Fruit fly (Drosophila melanogaster) whole organism, embryonic: ENCODE data around the gene CG6675.

Experiments
- Abd-B ChIP-seq: fragments of 200-800 bp; sonication (Bioruptor generic); optimal IDR thresholded peaks from 2 replicates; lab custom pipeline; 2018; ENCODE audit warnings: missing biosample characterization, mild to moderate bottlenecking, missing genetic modification characterization, moderate library complexity
- Ada2b ChIP-seq: fragments of 200-800 bp; sonication (Bioruptor generic); IDR thresholded peaks from 2 replicates; pipeline ENCODE4 v1.3.6; 2022; ENCODE audit warnings: missing biosample characterization, missing genetic modification characterization
- Awh ChIP-seq: fragments of 200-800 bp; sonication (Bioruptor generic); IDR thresholded peaks from 2 replicates; pipeline ENCODE4, ENCODE4 v1.3.6; 2022; ENCODE audit warnings: missing biosample characterization, missing genetic modification characterization
- BEAF-32 ChIP-seq: fragments of 200-800 bp; sonication (Bioruptor generic); optimal IDR thresholded peaks from 3 replicates; lab custom pipeline; 2017; ENCODE audit warnings: missing biosample characterization, missing genetic modification characterization, mild to moderate bottlenecking, moderate library complexity, missing genetic modification reagents
- Bgb ChIP-seq: fragments of 200-800 bp; sonication (Bioruptor generic); IDR thresholded peaks from 2 replicates; pipeline ENCODE4 v1.3.6; 2022; ENCODE audit warnings: missing biosample characterization, missing genetic modification characterization; ENCODE audit not compliant: partially characterized antibody
- Bteb2 ChIP-seq: fragments of 200-800 bp; sonication (Bioruptor generic); optimal IDR thresholded peaks from 2 replicates; lab custom pipeline; 2016; ENCODE audit warnings: missing biosample characterization, missing genetic modification characterization
- CG10565 ChIP-seq: fragments of 200-800 bp; sonication (Bioruptor generic); optimal IDR thresholded peaks from 3 replicates; lab custom pipeline; 2016; ENCODE audit warnings: missing biosample characterization, mild to moderate bottlenecking, missing genetic modification characterization
- CG13296 ChIP-seq: fragments of 200-800 bp; sonication (Bioruptor generic); optimal IDR thresholded peaks from 3 replicates; lab custom pipeline; 2018; ENCODE audit warnings: missing biosample characterization, mild to moderate bottlenecking, missing genetic modification characterization
- CG13424 ChIP-seq: fragments of 200-800 bp; sonication (Bioruptor generic); optimal IDR thresholded peaks from 2 replicates; lab custom pipeline; 2019; ENCODE audit warnings: missing biosample characterization, mild to moderate bottlenecking, missing genetic modification characterization, moderate library complexity
- CG13894 ChIP-seq: fragments of 200-800 bp; sonication (Bioruptor generic); optimal IDR thresholded peaks from 3 replicates; lab custom pipeline; 2018; ENCODE audit warnings: missing biosample characterization, mild to moderate bottlenecking, missing genetic modification characterization, moderate library complexity
- CG18262 ChIP-seq: fragments of 200-800 bp; optimal IDR thresholded peaks from 3 replicates; lab custom pipeline; 2019; ENCODE audit warnings: missing biosample characterization, mild to moderate bottlenecking, missing genetic modification characterization, moderate library complexity
- CG18619 ChIP-seq: fragments of 200-800 bp; sonication (Bioruptor generic); optimal IDR thresholded peaks from 3 replicates; lab custom pipeline; 2017; ENCODE audit warnings: missing biosample characterization, mild to moderate bottlenecking, missing genetic modification characterization
- CG2116 ChIP-seq: fragments of 200-800 bp; sonication (Bioruptor generic); optimal IDR thresholded peaks from 3 replicates; lab custom pipeline; 2018; ENCODE audit warnings: missing biosample characterization, mild to moderate bottlenecking, missing genetic modification characterization
- CG2712 ChIP-seq: fragments of 200-800 bp; optimal IDR thresholded peaks from 3 replicates; lab custom pipeline; 2019; ENCODE audit warnings: missing biosample characterization, mild to moderate bottlenecking, missing genetic modification characterization, moderate library complexity
- CG30020 ChIP-seq: fragments of 200-800 bp; optimal IDR thresholded peaks from 2 replicates; lab custom pipeline; 2019; ENCODE audit warnings: missing biosample characterization, mild to moderate bottlenecking, missing genetic modification characterization, moderate library complexity
- CG32767 ChIP-seq: fragments of 200-800 bp; sonication (Bioruptor generic); IDR thresholded peaks from 2 replicates; pipeline ENCODE4 v1.3.6; 2022; ENCODE audit warnings: missing biosample characterization, missing genetic modification characterization
- CG3726 ChIP-seq: fragments of 200-800 bp; sonication (Bioruptor generic); IDR thresholded peaks from 3 replicates; pipeline ENCODE4, ENCODE4 v1.3.6; 2022; ENCODE audit warnings: missing biosample characterization, missing genetic modification characterization
- CG7271 ChIP-seq: fragments of 200-800 bp; sonication (Bioruptor generic); optimal IDR thresholded peaks from 2 replicates; lab custom pipeline; 2018; ENCODE audit warnings: missing biosample characterization, mild to moderate bottlenecking, missing genetic modification characterization, moderate library complexity
- CG7556 ChIP-seq: fragments of 200-800 bp; sonication (Bioruptor generic); optimal IDR thresholded peaks from 2 replicates; lab custom pipeline; 2017; ENCODE audit warnings: missing biosample characterization, mild to moderate bottlenecking, missing genetic modification characterization
- CG7786 ChIP-seq: fragments of 200-800 bp; sonication (Bioruptor generic); optimal IDR thresholded peaks from 2 replicates; lab custom pipeline; 2016; ENCODE audit warnings: missing biosample characterization, missing genetic modification characterization
- CG8290 ChIP-seq, 3 experiments: fragments of 200-800 bp; sonication (Bioruptor generic); optimal IDR thresholded peaks; 2 replicates each; lab custom pipeline; 2016 to 2019; ENCODE audit warnings: missing biosample characterization in 3 of 3, missing genetic modification characterization in 3 of 3, mild to moderate bottlenecking in 2 of 3, moderate library complexity in 1 of 3
- CTCF ChIP-seq: fragments of 200-800 bp; sonication (Bioruptor generic); optimal IDR thresholded peaks from 2 replicates; lab custom pipeline; 2017; ENCODE audit warnings: missing biosample characterization, mild to moderate bottlenecking, missing genetic modification characterization, moderate library complexity
- CoRest ChIP-seq: fragments of 200-800 bp; sonication (Bioruptor generic); optimal IDR thresholded peaks from 3 replicates; lab custom pipeline; 2018; ENCODE audit warnings: missing biosample characterization, mild to moderate bottlenecking, missing genetic modification characterization, moderate library complexity
- HHEX ChIP-seq: fragments of 200-800 bp; sonication (Bioruptor generic); optimal IDR thresholded peaks from 3 replicates; lab custom pipeline; 2017; ENCODE audit warnings: missing biosample characterization, mild to moderate bottlenecking, missing genetic modification characterization, missing genetic modification reagents
- HLH54F ChIP-seq: fragments of 200-800 bp; sonication (Bioruptor generic); optimal IDR thresholded peaks from 3 replicates; lab custom pipeline; 2016; ENCODE audit warnings: missing biosample characterization, missing genetic modification characterization
- HmgD ChIP-seq: fragments of 200-800 bp; sonication (Bioruptor generic); optimal IDR thresholded peaks from 3 replicates; lab custom pipeline; 2016; ENCODE audit warnings: missing biosample characterization, missing genetic modification characterization
- Hr3 ChIP-seq: fragments of 200-800 bp; sonication (Bioruptor generic); optimal IDR thresholded peaks from 3 replicates; lab custom pipeline; 2016; ENCODE audit warnings: missing biosample characterization, missing genetic modification characterization
- MBD-R2 ChIP-seq: fragments of 200-800 bp; sonication (Bioruptor generic); IDR thresholded peaks from 2 replicates; pipeline ENCODE4 v1.3.6; 2022; ENCODE audit warnings: missing biosample characterization, missing genetic modification characterization
- MTF-1 ChIP-seq: fragments of 200-800 bp; sonication (Bioruptor generic); optimal IDR thresholded peaks from 2 replicates; lab custom pipeline; 2018; ENCODE audit warnings: missing biosample characterization, mild to moderate bottlenecking, missing genetic modification characterization, borderline replicate concordance
- Mad ChIP-seq: fragments of 200-800 bp; sonication (Bioruptor generic); optimal IDR thresholded peaks from 2 replicates; lab custom pipeline; 2016; ENCODE audit warnings: missing biosample characterization, missing genetic modification characterization
- Med ChIP-seq: fragments of 200-800 bp; sonication (Bioruptor generic); peaks from one replicate; lab custom pipeline; 2016; ENCODE audit warnings: missing biosample characterization, missing genetic modification characterization, mild to moderate bottlenecking, inconsistent platforms, moderate library complexity
- Ravus ChIP-seq: fragments of 200-800 bp; sonication (Bioruptor generic); IDR thresholded peaks from 2 replicates; pipeline ENCODE4 v1.3.6; 2022; ENCODE audit warnings: missing biosample characterization, missing genetic modification characterization
- Scr ChIP-seq: fragments of 200-800 bp; sonication (Bioruptor generic); IDR thresholded peaks from 2 replicates; pipeline ENCODE4 v1.3.6; 2022; ENCODE audit warnings: missing biosample characterization, missing genetic modification characterization; ENCODE audit not compliant: partially characterized antibody
- al ChIP-seq: fragments of 200-800 bp; sonication (Bioruptor generic); IDR thresholded peaks from 2 replicates; pipeline ENCODE4 v1.3.6; 2022; ENCODE audit warnings: missing biosample characterization, missing genetic modification characterization
- bcd ChIP-seq: fragments of 200-800 bp; sonication (Bioruptor generic); optimal IDR thresholded peaks from 2 replicates; lab custom pipeline; 2017; ENCODE audit warnings: missing biosample characterization, mild to moderate bottlenecking, missing genetic modification characterization
- chm ChIP-seq: fragments of 200-800 bp; sonication (Bioruptor generic); IDR thresholded peaks from 2 replicates; pipeline ENCODE4 v1.3.6; 2022; ENCODE audit warnings: missing biosample characterization, missing genetic modification characterization
- gfzf ChIP-seq: fragments of 200-800 bp; sonication (Bioruptor generic); optimal IDR thresholded peaks from 2 replicates; lab custom pipeline; 2016; ENCODE audit warnings: missing biosample characterization, mild to moderate bottlenecking, missing genetic modification characterization, moderate library complexity
- h ChIP-seq: fragments of >200 bp; optimal IDR thresholded peaks from 2 replicates; lab custom pipeline; 2017
- lilli ChIP-seq: fragments of 200-800 bp; sonication (Bioruptor generic); optimal IDR thresholded peaks from 3 replicates; lab custom pipeline; 2016; ENCODE audit warnings: missing biosample characterization, missing genetic modification characterization
- pzg ChIP-seq: fragments of 200-800 bp; sonication (Bioruptor generic); optimal IDR thresholded peaks from 3 replicates; lab custom pipeline; 2018; ENCODE audit warnings: missing biosample characterization, mild to moderate bottlenecking, missing genetic modification characterization, moderate library complexity
- sisA ChIP-seq: fragments of 200-800 bp; sonication (Bioruptor generic); IDR thresholded peaks from 2 replicates; pipeline ENCODE4 v1.3.6; 2022; ENCODE audit warnings: missing biosample characterization, missing genetic modification characterization
- so ChIP-seq: fragments of 200-800 bp; sonication (Bioruptor generic); IDR thresholded peaks from 3 replicates; pipeline ENCODE4 v1.3.6; 2022; ENCODE audit warnings: missing biosample characterization, missing genetic modification characterization
- stwl ChIP-seq: fragments of 200-800 bp; sonication (Bioruptor generic); optimal IDR thresholded peaks from 3 replicates; lab custom pipeline; 2018; ENCODE audit warnings: missing biosample characterization, mild to moderate bottlenecking, missing genetic modification characterization, moderate library complexity
- sug ChIP-seq: fragments of 200-800 bp; optimal IDR thresholded peaks from 2 replicates; lab custom pipeline; 2019; ENCODE audit warnings: missing biosample characterization, mild to moderate bottlenecking, missing genetic modification characterization, moderate library complexity
- tgo ChIP-seq: fragments of 200-800 bp; sonication (Bioruptor generic); IDR thresholded peaks from 3 replicates; pipeline ENCODE4 v1.3.6; 2022; ENCODE audit warnings: missing biosample characterization, missing genetic modification characterization
- trem ChIP-seq: fragments of 200-800 bp; optimal IDR thresholded peaks from 3 replicates; lab custom pipeline; 2019; ENCODE audit warnings: missing biosample characterization, mild to moderate bottlenecking, missing genetic modification characterization, moderate library complexity
- ttk ChIP-seq: fragments of 200-800 bp; sonication (Bioruptor generic); IDR thresholded peaks from 2 replicates; pipeline ENCODE4 v2.1.2; 2022; ENCODE audit warnings: missing biosample characterization, missing genetic modification characterization
- tup ChIP-seq: fragments of 200-800 bp; sonication (Bioruptor generic); optimal IDR thresholded peaks from 2 replicates; lab custom pipeline; 2016; ENCODE audit warnings: missing biosample characterization, mild to moderate bottlenecking, missing genetic modification characterization, moderate library complexity
- twi ChIP-seq: fragments of 200-800 bp; optimal IDR thresholded peaks from 2 replicates; lab custom pipeline; 2019; ENCODE audit warnings: missing biosample characterization, mild to moderate bottlenecking, missing genetic modification characterization, moderate library complexity
- wdn ChIP-seq: fragments of 200-800 bp; sonication (Bioruptor generic); IDR thresholded peaks from 2 replicates; pipeline ENCODE4 v1.3.6; 2022; ENCODE audit warnings: missing biosample characterization, missing genetic modification characterization

CG6675 gene

DNA sequence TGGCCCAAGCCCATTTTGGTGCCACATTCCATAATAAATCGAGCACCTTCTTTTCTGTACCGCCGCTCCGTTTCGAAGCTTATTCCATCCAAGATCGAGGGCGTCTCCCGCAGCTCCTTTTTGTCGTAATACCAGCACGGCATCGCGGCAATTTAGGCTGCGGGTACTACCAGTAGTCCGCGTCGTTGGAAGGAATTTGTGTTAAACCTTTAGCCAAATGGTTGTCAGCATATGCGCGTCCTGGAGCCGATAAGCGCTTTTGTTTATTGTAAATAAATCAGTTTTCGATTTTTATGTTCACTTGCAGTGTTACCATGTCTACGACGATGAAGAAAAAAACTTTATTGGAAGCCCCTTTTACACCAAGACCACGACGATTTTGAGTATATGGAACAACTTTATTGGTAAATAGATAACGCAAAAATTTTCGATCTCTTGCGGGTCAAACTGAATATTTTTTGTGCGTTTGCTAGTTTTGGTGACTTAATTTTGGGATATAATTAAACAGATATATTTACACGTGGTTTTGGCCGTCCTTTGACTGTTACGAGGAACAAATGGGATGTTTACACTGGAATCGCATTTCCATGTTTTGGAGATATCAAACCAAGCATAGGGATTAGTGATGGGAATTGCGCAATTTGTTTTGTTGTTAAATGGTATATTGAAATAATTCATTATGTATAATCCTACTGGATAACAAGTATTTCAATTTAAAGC lies 21.0 kb downstream of the CG6675 start, which contains the start of gene CycK (continued):
- TF ChIP-seq Scr (GFP tag; lab: Robert Waterston, UW) (no peak), Mad (GFP tag; lab: Kevin White, UChicago) (peak; percentile 33), Bgb (GFP tag; lab: Robert Waterston, UW) (no peak), Bteb2 (GFP tag; lab: Kevin White, UChicago) (no peak), CG7786 (GFP tag; lab: Kevin White, UChicago) (no peak), BEAF-32 (peak; percentile 59), HHEX (no peak), chm (GFP tag; lab: Robert Waterston, UW) (no peak), CG2712 (peak; percentile 21), CG8290 (GFP tag; optimal IDR thresholded peaks at IDR 0.05; lab: Kevin White, UChicago) (peak; percentile 9), CG8290 (tag; optimal IDR thresholded peaks at IDR 0.05; lab: Kevin White, UChicago) (peak in 1 of 2 experiments; percentile 53), pzg (peak; percentile 34), HmgD (GFP tag; lab: Kevin White, UChicago) (no peak), CG7556 (GFP tag; lab: Kevin White, UChicago) (no peak), tgo (no peak), wdn (GFP tag; lab: Robert Waterston, UW) (no peak), sug (tag; lab: Kevin White, UChicago) (peak; percentile 18), CG18619 (GFP tag; lab: Kevin White, UChicago) (no peak), Abd-B (GFP tag; lab: Kevin White, UChicago) (peak; percentile 80), CG7271 (no peak), CG2116 (GFP tag; lab: Kevin White, UChicago) (peak; percentile 22), al (GFP tag; lab: Robert Waterston, UW) (no peak), gfzf (GFP tag; lab: Kevin White, UChicago) (peak; percentile 64), CG18262 (tag; lab: Kevin White, UChicago) (no peak), MTF-1 (GFP tag; lab: Kevin White, UChicago) (no peak), CG13424 (tag; lab: Kevin White, UChicago) (peak; percentile 9), CG3726 (GFP tag; lab: Robert Waterston, UW) (no peak), Ravus (GFP tag; lab: Robert Waterston, UW) (no peak), MBD-R2 (GFP tag; lab: Robert Waterston, UW) (peak; percentile 53; the same call in 1 of the 2 replicates), Ada2b (GFP tag; lab: Robert Waterston, UW) (no peak), bcd (GFP tag; lab: Kevin White, UChicago) (peak; percentile 18), Med (GFP tag; lab: Kevin White, UChicago) (peak; percentile 83), stwl (tag; lab: Kevin White, UChicago) (peak; percentile 11), Awh (GFP tag; lab: Robert Waterston, UW) (no peak), so (GFP tag; lab: Robert Waterston, UW) (no peak), tup (no peak), CG13894 (tag; lab: Kevin White, UChicago) (no peak), lilli (GFP tag; lab: Kevin White, UChicago) (peak; percentile 17), CoRest (tag; lab: Kevin White, UChicago) (peak; percentile 42), h (lab: Kevin White, UChicago) (no peak), CG10565 (GFP tag; lab: Kevin White, UChicago) (no peak), CG30020 (tag; lab: Kevin White, UChicago) (peak; percentile 98), HLH54F (GFP tag; lab: Kevin White, UChicago) (peak; percentile 10), trem (tag; lab: Kevin White, UChicago) (peak; percentile 16), sisA (GFP tag; lab: Robert Waterston, UW) (no peak), CG32767 (GFP tag; lab: Robert Waterston, UW) (no peak), CTCF (GFP tag; lab: Kevin White, UChicago) (no peak), twi (tag; lab: Kevin White, UChicago) (no peak), CG13296 (GFP tag; lab: Kevin White, UChicago) (no peak), Hr3 (GFP tag; lab: Kevin White, UChicago) (peak; percentile 24), ttk (GFP tag; lab: Robert Waterston, UW) (no peak)
